Fruit fly (Drosophila melanogaster): ENCODE data around the gene CG1092.

DNA sequence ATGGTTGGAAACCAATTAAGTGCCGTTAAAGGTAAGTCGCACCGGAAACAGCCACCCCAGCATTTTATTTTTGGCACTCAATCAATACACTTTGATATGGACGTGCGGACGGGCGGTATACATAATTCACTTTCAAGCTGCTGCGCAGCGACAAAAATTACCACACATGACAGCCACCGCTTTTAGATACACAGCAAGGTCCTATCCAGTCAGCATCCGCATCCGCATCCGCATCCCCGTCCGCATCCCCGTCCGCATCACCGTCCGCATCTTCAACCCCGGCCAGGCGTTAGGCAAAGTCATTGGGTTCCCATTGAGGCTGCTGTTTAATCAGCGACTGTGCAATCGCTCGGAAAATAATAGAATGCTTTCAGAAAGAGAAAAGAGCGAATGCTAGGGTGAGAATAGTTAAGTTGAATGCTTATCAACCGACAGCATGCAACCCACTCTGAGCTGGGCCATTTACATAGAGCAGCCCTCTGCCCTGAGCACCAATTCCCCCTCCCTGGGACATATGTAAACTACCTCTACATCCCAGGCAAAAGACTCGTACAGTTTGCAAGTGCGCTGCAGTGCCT is 17.9 kb downstream of the CG1092 start:
- TF ChIP-seq Myc (optimal IDR thresholded peaks at IDR 0.05) (no peak), psq (optimal IDR thresholded peaks at IDR 0.05) (no peak), ttk (optimal IDR thresholded peaks at IDR 0.05) (no peak)

Data from Kc167 (cell line).